Fruit fly (Drosophila melanogaster): ENCODE measurements around the gene CG14050.

CG14050 gene

dm6 chrX:2318369-2318768 lies 7.6 kb downstream of the CG14050 start (continued):
- TF ChIP-seq CG10654 (GFP tag; optimal IDR thresholded peaks at IDR 0.05) = no peak
- TF ChIP-seq CG3995 (GFP tag; optimal IDR thresholded peaks at IDR 0.05) = no peak
- no peak for TF ChIP-seq sc (optimal IDR thresholded peaks at IDR 0.05)
- peak; percentile 18 for TF ChIP-seq sc (GFP tag; optimal IDR thresholded peaks at IDR 0.05)
- TF ChIP-seq slp2 (GFP tag; optimal IDR thresholded peaks at IDR 0.05) = peak; percentile 26
- no peak for TF ChIP-seq CG11456 (GFP tag; IDR thresholded peaks at IDR 0.05)
- TF ChIP-seq CG17359 (tag; optimal IDR thresholded peaks at IDR 0.05) = peak; percentile 51
- no peak for TF ChIP-seq CG1647 (GFP tag; optimal IDR thresholded peaks at IDR 0.05)
- peak; percentile 14 for TF ChIP-seq Deaf1 (tag; optimal IDR thresholded peaks at IDR 0.05)
- TF ChIP-seq da (GFP tag; optimal IDR thresholded peaks at IDR 0.05) = no peak
- TF ChIP-seq CG10543 (GFP tag; optimal IDR thresholded peaks at IDR 0.05) = no peak
- peak; percentile 52 for TF ChIP-seq CG12391 (tag; optimal IDR thresholded peaks at IDR 0.05)
- TF ChIP-seq tup (GFP tag; optimal IDR thresholded peaks at IDR 0.05) = no peak
- TF ChIP-seq CG13296 (GFP tag; optimal IDR thresholded peaks at IDR 0.05) = no peak
- TF ChIP-seq NFAT (GFP tag; IDR thresholded peaks at IDR 0.05) = no peak
- peak; percentile 32 for TF ChIP-seq CG2120 (GFP tag; optimal IDR thresholded peaks at IDR 0.05)
- TF ChIP-seq fd64A (GFP tag; optimal IDR thresholded peaks at IDR 0.05) = no peak
- peak; percentile 81 for TF ChIP-seq CG17361 (GFP tag; IDR thresholded peaks at IDR 0.05)
- peak; percentile 79 for TF ChIP-seq CG1603 (tag; optimal IDR thresholded peaks at IDR 0.05)
- peak; percentile 31 for TF ChIP-seq CG17385 (GFP tag; optimal IDR thresholded peaks at IDR 0.05)
- TF ChIP-seq CG1832 (GFP tag; optimal IDR thresholded peaks at IDR 0.05) = no peak
- no peak for TF ChIP-seq CG11723 (GFP tag; optimal IDR thresholded peaks at IDR 0.05)
- TF ChIP-seq B-H1 (GFP tag; IDR thresholded peaks at IDR 0.05) = peak; percentile 62
- TF ChIP-seq Vsx1 (GFP tag; optimal IDR thresholded peaks at IDR 0.05) = no peak
- TF ChIP-seq D (optimal IDR thresholded peaks at IDR 0.05) = no peak
- peak; percentile 55 for TF ChIP-seq D (GFP tag; optimal IDR thresholded peaks at IDR 0.05)
- peak; percentile 64 for TF ChIP-seq gem (tag; optimal IDR thresholded peaks at IDR 0.05)
- TF ChIP-seq dysf (GFP tag; IDR thresholded peaks at IDR 0.05) = peak; percentile 83
- no peak for TF ChIP-seq tll (GFP tag; optimal IDR thresholded peaks at IDR 0.05)
- peak; percentile 82 for TF ChIP-seq dmrt99B (tag; optimal IDR thresholded peaks at IDR 0.05)
- TF ChIP-seq Neu2 (GFP tag; optimal IDR thresholded peaks at IDR 0.05; ENCODE audit: borderline replicate concordance) = no peak
- peak; percentile 69 for TF ChIP-seq E2f1 (GFP tag; IDR thresholded peaks at IDR 0.05)
- no peak for TF ChIP-seq insv (GFP tag; optimal IDR thresholded peaks at IDR 0.05)
- no peak for TF ChIP-seq aop (GFP tag; IDR thresholded peaks at IDR 0.05)
- TF ChIP-seq stc (GFP tag; IDR thresholded peaks at IDR 0.05) = peak; percentile 61
- peak; percentile 50; the same call in 1 of the 2 replicates for TF ChIP-seq Ada2b (GFP tag; IDR thresholded peaks at IDR 0.05)
- TF ChIP-seq tap (tag; optimal IDR thresholded peaks at IDR 0.05) = peak; percentile 25
- no peak for TF ChIP-seq CG2889 (GFP tag; IDR thresholded peaks at IDR 0.05)
- no peak; the same call in 2 of the 3 replicates for TF ChIP-seq CG11695 (GFP tag; IDR thresholded peaks at IDR 0.05)
- peak; percentile 32 for TF ChIP-seq CG1529 (GFP tag; optimal IDR thresholded peaks at IDR 0.05)
- TF ChIP-seq cwo (GFP tag; optimal IDR thresholded peaks at IDR 0.05) = no peak
- TF ChIP-seq mam (GFP tag; optimal IDR thresholded peaks at IDR 0.05) = peak; percentile 58
- TF ChIP-seq TFAM (GFP tag; optimal IDR thresholded peaks at IDR 0.05) = no peak
- peak; percentile 69 for TF ChIP-seq dmrt11E (tag; optimal IDR thresholded peaks at IDR 0.05)
- TF ChIP-seq C15 (GFP tag; IDR thresholded peaks at IDR 0.05) = peak; percentile 52; the same call in 1 of the 3 replicates
- peak in 1 of 2 experiments; percentile 55 for TF ChIP-seq dpn (GFP tag; optimal IDR thresholded peaks at IDR 0.05)
- peak in 1 of 2 experiments; percentile 28 for TF ChIP-seq Hr51 (GFP tag; optimal IDR thresholded peaks at IDR 0.05)
- no peak for TF ChIP-seq BtbVII (GFP tag; optimal IDR thresholded peaks at IDR 0.05)
- no peak for TF ChIP-seq CG4854 (GFP tag; optimal IDR thresholded peaks at IDR 0.05)
- TF ChIP-seq CG2202 (tag; optimal IDR thresholded peaks at IDR 0.05) = peak; percentile 35
- no peak for TF ChIP-seq Dfd (GFP tag; optimal IDR thresholded peaks at IDR 0.05)
